Fruit fly (Drosophila melanogaster): ENCODE measurements around the gene wol.

Gene wol

DNA sequence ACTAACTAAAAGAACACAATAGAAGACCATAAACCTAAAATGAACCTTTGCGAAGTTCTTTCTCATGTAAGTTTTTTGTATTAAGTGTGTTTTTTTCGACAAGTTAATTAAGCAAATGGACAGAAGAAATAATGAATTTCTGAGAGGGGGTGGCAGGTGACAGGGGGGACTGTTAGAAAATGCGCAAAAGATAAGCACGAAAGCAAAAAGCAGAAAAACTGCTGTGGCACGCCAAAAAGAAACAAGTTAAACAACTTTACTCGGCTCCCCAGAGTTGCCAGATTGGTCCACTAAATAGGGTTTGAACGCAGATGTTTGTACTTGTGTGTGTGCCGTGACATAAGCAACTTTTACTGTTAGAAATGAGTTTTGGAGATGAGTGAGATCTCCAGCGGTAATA lies 25.9 kb downstream of the wol start (continued):
- TF ChIP-seq Mad (GFP tag; optimal IDR thresholded peaks at IDR 0.05) (no peak), pfk (GFP tag; optimal IDR thresholded peaks at IDR 0.05) (no peak), CG11247 (GFP tag; IDR thresholded peaks at IDR 0.05) (no peak), dan (GFP tag; IDR thresholded peaks at IDR 0.05) (no peak), CG1832 (GFP tag; optimal IDR thresholded peaks at IDR 0.05) (no peak), tin (GFP tag; optimal IDR thresholded peaks at IDR 0.05) (no peak), nerfin-1 (tag; optimal IDR thresholded peaks at IDR 0.05) (no peak), Awh (GFP tag; IDR thresholded peaks at IDR 0.05) (no peak), chm (GFP tag; IDR thresholded peaks at IDR 0.05) (0 out of 2 replicates have a peak, but pooled peaks have one; percentile 19), Side (GFP tag; optimal IDR thresholded peaks at IDR 0.05) (no peak), CG11696 (GFP tag; IDR thresholded peaks at IDR 0.05) (no peak), pros (GFP tag; optimal IDR thresholded peaks at IDR 0.05) (no peak), ems (GFP tag; optimal IDR thresholded peaks at IDR 0.05) (no peak), insv (GFP tag; optimal IDR thresholded peaks at IDR 0.05) (no peak), CG1603 (tag; optimal IDR thresholded peaks at IDR 0.05) (no peak), sd (tag; optimal IDR thresholded peaks at IDR 0.05) (peak; percentile 24), CG7271 (tag; optimal IDR thresholded peaks at IDR 0.05) (no peak), fu2 (GFP tag; optimal IDR thresholded peaks at IDR 0.05) (no peak), klu (GFP tag; IDR thresholded peaks at IDR 0.05) (no peak), CG11085 (GFP tag; IDR thresholded peaks at IDR 0.05) (no peak), B-H2 (GFP tag; optimal IDR thresholded peaks at IDR 0.05) (peak; percentile 33), CG10431 (GFP tag; optimal IDR thresholded peaks at IDR 0.05) (no peak), CHES-1-like (GFP tag; optimal IDR thresholded peaks at IDR 0.05) (no peak), pb (GFP tag; optimal IDR thresholded peaks at IDR 0.05) (no peak), Vsx1 (GFP tag; optimal IDR thresholded peaks at IDR 0.05) (no peak), cg (GFP tag; optimal IDR thresholded peaks at IDR 0.05) (peak; percentile 19), luna (GFP tag; optimal IDR thresholded peaks at IDR 0.05) (no peak), CG13624 (GFP tag; optimal IDR thresholded peaks at IDR 0.05) (peak; percentile 12), HmgZ (tag; optimal IDR thresholded peaks at IDR 0.05) (no peak), kah (GFP tag; optimal IDR thresholded peaks at IDR 0.05) (no peak), CG2129 (GFP tag; IDR thresholded peaks at IDR 0.05; ENCODE audit: partially characterized antibody) (no peak), gem (tag; optimal IDR thresholded peaks at IDR 0.05) (no peak), slp2 (GFP tag; optimal IDR thresholded peaks at IDR 0.05) (no peak)

DNA sequence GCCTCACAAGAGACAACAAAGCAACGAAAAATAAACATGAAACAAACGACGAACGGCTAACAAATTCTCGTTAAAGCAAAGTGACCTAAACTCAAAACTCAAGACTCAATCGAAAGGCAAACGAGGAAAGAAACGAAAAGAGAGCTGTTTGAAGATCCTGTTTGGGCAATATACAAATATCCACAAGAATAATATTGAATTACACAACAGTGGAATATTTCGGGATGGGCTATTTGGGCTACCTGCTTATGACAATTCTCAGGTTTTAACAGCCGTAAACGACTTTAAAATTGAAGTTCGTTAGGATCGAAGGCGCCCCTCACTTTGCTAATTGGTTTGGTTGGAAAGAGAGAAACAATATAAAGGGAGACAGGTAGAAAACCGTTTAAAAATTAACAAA lies 26.5 kb downstream of the wol start:
- TF ChIP-seq cwo (GFP tag; optimal IDR thresholded peaks at IDR 0.05) (no peak), sisA (GFP tag; IDR thresholded peaks at IDR 0.05) (no peak), CG3065 (GFP tag; optimal IDR thresholded peaks at IDR 0.05) (no peak), dati (GFP tag; IDR thresholded peaks at IDR 0.05) (no peak), twi (tag; optimal IDR thresholded peaks at IDR 0.05) (peak; percentile 23), CG6272 (GFP tag; IDR thresholded peaks at IDR 0.05) (no peak), fru (optimal IDR thresholded peaks at IDR 0.05) (no peak), CG15696 (tag; optimal IDR thresholded peaks at IDR 0.05) (peak; percentile 85), Dad (GFP tag; optimal IDR thresholded peaks at IDR 0.05) (no peak), CG10274 (GFP tag; optimal IDR thresholded peaks at IDR 0.05) (no peak), CG4617 (GFP tag; optimal IDR thresholded peaks at IDR 0.05; ENCODE audit: borderline replicate concordance) (no peak), cas (GFP tag; IDR thresholded peaks at IDR 0.05) (no peak), phol (tag; optimal IDR thresholded peaks at IDR 0.05) (no peak), Rfx (GFP tag; IDR thresholded peaks at IDR 0.05) (no peak), sc (optimal IDR thresholded peaks at IDR 0.05) (no peak), sc (GFP tag; optimal IDR thresholded peaks at IDR 0.05) (no peak), Mad (GFP tag; optimal IDR thresholded peaks at IDR 0.05) (no peak), CG10366 (GFP tag; IDR thresholded peaks at IDR 0.05) (no peak), CG2199 (GFP tag; IDR thresholded peaks at IDR 0.05) (peak; percentile 58; the same call in 1 of the 3 replicates), CG11085 (GFP tag; IDR thresholded peaks at IDR 0.05) (no peak), zf30C (GFP tag; optimal IDR thresholded peaks at IDR 0.05) (no peak), lov (optimal IDR thresholded peaks at IDR 0.05) (no peak), lov (GFP tag; IDR thresholded peaks at IDR 0.05) (no peak), emc (GFP tag; optimal IDR thresholded peaks at IDR 0.05) (no peak)
